Worm (Caenorhabditis elegans): Measurements from ENCODE around the gene nhr-40.

ce11 chrX:2640556-2640955 lies 46.8 kb downstream of the nhr-40 start:
- TF ChIP-seq dmd-4 (tag; optimal IDR thresholded peaks at IDR 0.05): no peak
- TF ChIP-seq skn-1 (tag; optimal IDR thresholded peaks at IDR 0.05): no peak
- no peak for TF ChIP-seq snpc-4 (tag; optimal IDR thresholded peaks at IDR 0.05)
- no peak for TF ChIP-seq elt-3 (tag; optimal IDR thresholded peaks at IDR 0.05)
- no peak for TF ChIP-seq ztf-11 (tag; optimal IDR thresholded peaks at IDR 0.05)
- no peak for TF ChIP-seq unc-62 (GFP tag; optimal IDR thresholded peaks at IDR 0.05)
- no peak for TF ChIP-seq ceh-16 (tag; optimal IDR thresholded peaks at IDR 0.05)
- no peak for TF ChIP-seq nhr-77 (tag; optimal IDR thresholded peaks at IDR 0.05)
- TF ChIP-seq nhr-237 (tag; optimal IDR thresholded peaks at IDR 0.05): no peak
- TF ChIP-seq nhr-6 (tag; optimal IDR thresholded peaks at IDR 0.05): no peak
- TF ChIP-seq lin-13 (GFP tag; optimal IDR thresholded peaks at IDR 0.05): no peak
- TF ChIP-seq blmp-1 (tag; optimal IDR thresholded peaks at IDR 0.05; ENCODE audit: insufficient read depth): no peak
